Worm (Caenorhabditis elegans): ENCODE measurements around the gene Y44A6D.3.
A peak's percentile ranks its signal among the peaks of the same experiment; 100 is the strongest.

Gene Y44A6D.3

ce11 chrV:20789105-20789504 is 3.1 kb downstream of the Y44A6D.3 start, which contains the start of gene tpan-1 (continued):
- TF ChIP-seq ZK546.5 (tag; optimal IDR thresholded peaks at IDR 0.05) (no peak), nhr-42 (GFP tag; IDR thresholded peaks at IDR 0.05) (0 out of 2 replicates have a peak, but pooled peaks have one; percentile 20), saeg-2 (GFP tag; IDR thresholded peaks at IDR 0.05) (peak; percentile 50; the same call in 1 of the 2 replicates), lin-29 (GFP tag; IDR thresholded peaks at IDR 0.05) (no peak), daf-8 (GFP tag; IDR thresholded peaks at IDR 0.05) (no peak), daf-16 (GFP tag; optimal IDR thresholded peaks at IDR 0.05) (no peak), daf-16 (tag; optimal IDR thresholded peaks at IDR 0.05) (peak; percentile 3), unc-130 (GFP tag; optimal IDR thresholded peaks at IDR 0.05) (no peak), Y5F2A.4 (GFP tag; optimal IDR thresholded peaks at IDR 0.05) (no peak), set-16 (GFP tag; IDR thresholded peaks at IDR 0.05) (no peak), mdl-1 (tag; optimal IDR thresholded peaks at IDR 0.05) (peak in 1 of 2 experiments; percentile 82), vab-7 (GFP tag; IDR thresholded peaks at IDR 0.05) (0 out of 2 replicates have a peak, but pooled peaks have one; percentile 5), mxl-2 (GFP tag; conservative IDR thresholded peaks at IDR 0.05) (no peak), tra-1 (GFP tag; IDR thresholded peaks at IDR 0.05) (no peak), snpc-1.2 (GFP tag; IDR thresholded peaks at IDR 0.05) (no peak), lim-7 (GFP tag; IDR thresholded peaks at IDR 0.05) (no peak), ceh-28 (tag; optimal IDR thresholded peaks at IDR 0.05) (no peak), dmd-6 (GFP tag; IDR thresholded peaks at IDR 0.05) (0 out of 2 replicates have a peak, but pooled peaks have one; percentile 20), D1046.2 (GFP tag; IDR thresholded peaks at IDR 0.05) (no peak), dpl-1 (GFP tag; optimal IDR thresholded peaks at IDR 0.05) (no peak), rbr-2 (tag; optimal IDR thresholded peaks at IDR 0.05) (peak; percentile 84)

ce11 chrV:20785848-20786225 is 6.4 kb downstream of the Y44A6D.3 start:
- TF ChIP-seq daf-8 (GFP tag; IDR thresholded peaks at IDR 0.05), result no peak
- TF ChIP-seq F49E8.2 (tag; optimal IDR thresholded peaks at IDR 0.05; ENCODE audit: borderline replicate concordance), result no peak
- TF ChIP-seq ceh-44 (GFP tag; IDR thresholded peaks at IDR 0.05), result no peak
- TF ChIP-seq mxl-3 (GFP tag; optimal IDR thresholded peaks at IDR 0.05), result no peak
- TF ChIP-seq unc-62 (GFP tag; optimal IDR thresholded peaks at IDR 0.05 in 1 of 2), result peak in 1 of 2 experiments; percentile 86
- TF ChIP-seq unc-62 (tag; optimal IDR thresholded peaks at IDR 0.05), result no peak
- peak; percentile 17 for TF ChIP-seq nhr-28 (tag; optimal IDR thresholded peaks at IDR 0.05)
- no peak for TF ChIP-seq daf-16 (GFP tag; optimal IDR thresholded peaks at IDR 0.05)
- TF ChIP-seq daf-16 (tag; optimal IDR thresholded peaks at IDR 0.05), result peak; percentile 63

ce11 chrV:20785050-20785847 is 7.0 kb downstream of the Y44A6D.3 start:
- no peak for TF ChIP-seq lin-1 (GFP tag; IDR thresholded peaks at IDR 0.05)
- no peak for TF ChIP-seq dmd-6 (GFP tag; IDR thresholded peaks at IDR 0.05)
- peak; percentile 64 for TF ChIP-seq aha-1 (tag)
- TF ChIP-seq pha-4 (GFP tag; IDR thresholded peaks at IDR 0.05), result peak; percentile 12; the same call in 1 of the 2 replicates
- no peak for TF ChIP-seq pha-4 (tag; optimal IDR thresholded peaks at IDR 0.05)
- TF ChIP-seq R02D3.7 (tag; optimal IDR thresholded peaks at IDR 0.05), result no peak
- TF ChIP-seq ama-1 (optimal IDR thresholded peaks at IDR 0.05), result peak; percentile 84
- no peak for TF ChIP-seq dmd-8 (GFP tag; IDR thresholded peaks at IDR 0.05)
- TF ChIP-seq fkh-10 (GFP tag; optimal IDR thresholded peaks at IDR 0.05), result no peak
- TF ChIP-seq daf-16 (GFP tag; optimal IDR thresholded peaks at IDR 0.05), result no peak
- TF ChIP-seq daf-16 (tag; optimal IDR thresholded peaks at IDR 0.05), result peak; percentile 7
- peak; percentile 63 for TF ChIP-seq mep-1 (tag; optimal IDR thresholded peaks at IDR 0.05)
- no peak for TF ChIP-seq mxl-3 (GFP tag; optimal IDR thresholded peaks at IDR 0.05)
- no peak for TF ChIP-seq aly-2 (tag; optimal IDR thresholded peaks at IDR 0.05)
- TF ChIP-seq nhr-76 (tag; optimal IDR thresholded peaks at IDR 0.05), result no peak
- TF ChIP-seq lin-38 (GFP tag; IDR thresholded peaks at IDR 0.05), result no peak
- TF ChIP-seq hlh-30 (tag; optimal IDR thresholded peaks at IDR 0.05; ENCODE audit: insufficient read depth), result peak; percentile 10
- no peak for TF ChIP-seq dpl-1 (GFP tag; optimal IDR thresholded peaks at IDR 0.05)
- 0 out of 2 replicates have a peak, but pooled peaks have one; percentile 8 for TF ChIP-seq mdt-29 (GFP tag; IDR thresholded peaks at IDR 0.05)
- TF ChIP-seq sdz-12 (GFP tag; optimal IDR thresholded peaks at IDR 0.05), result no peak
- no peak for TF ChIP-seq zfp-2 (tag; optimal IDR thresholded peaks at IDR 0.05)
- peak; percentile 25 for TF ChIP-seq dve-1 (tag; optimal IDR thresholded peaks at IDR 0.05; ENCODE audit: insufficient read depth)
- peak; percentile 14; the same call in 1 of the 2 replicates for TF ChIP-seq nhr-42 (GFP tag; IDR thresholded peaks at IDR 0.05)
- TF ChIP-seq nhr-102 (tag; optimal IDR thresholded peaks at IDR 0.05), result peak; percentile 59
- peak; percentile 30 to 52 for TF ChIP-seq hif-1 (tag; optimal IDR thresholded peaks at IDR 0.05)
- TF ChIP-seq tag-97 (GFP tag; IDR thresholded peaks at IDR 0.05), result no peak

Data from whole organism, L4 larva.